Worm (Caenorhabditis elegans) whole organism, L3 larva: ENCODE results near the gene srh-222.

Experiments used
- aly-2 ChIP-seq: fragments of 150-350 bp; optimal IDR thresholded peaks from 2 replicates; lab custom pipeline; 2014; ENCODE audit warnings: missing biosample characterization, missing genetic modification characterization
- ama-1 ChIP-seq: fragments of 150-350 bp; optimal IDR thresholded peaks from 2 replicates; lab custom pipeline; 2018
- ceh-16 ChIP-seq: sonication (generic microtip); optimal IDR thresholded peaks from 2 replicates; lab custom pipeline; 2017; ENCODE audit warnings: missing biosample characterization, missing genetic modification characterization
- ceh-28 ChIP-seq: fragments of 150-350 bp; optimal IDR thresholded peaks from 2 replicates; lab custom pipeline; 2014; ENCODE audit warnings: missing biosample characterization, missing genetic modification reagents, missing genetic modification characterization
- ceh-82 ChIP-seq: fragments of 150-350 bp; optimal IDR thresholded peaks from 2 replicates; lab custom pipeline; 2014; ENCODE audit warnings: missing biosample characterization, missing genetic modification characterization
- ceh-9 ChIP-seq: sonication (generic microtip); optimal IDR thresholded peaks from 2 replicates; lab custom pipeline; 2018; ENCODE audit warnings: missing biosample characterization, missing genetic modification characterization
- daf-12 ChIP-seq: fragments of 150-350 bp; optimal IDR thresholded peaks from 2 replicates; lab custom pipeline; 2014; ENCODE audit warnings: missing biosample characterization, missing genetic modification reagents, missing genetic modification characterization
- egl-27 ChIP-seq: sonication (generic microtip); optimal IDR thresholded peaks from 4 replicates; lab custom pipeline; 2017; ENCODE audit warnings: missing biosample characterization, missing genetic modification reagents, missing genetic modification characterization
- egl-5 ChIP-seq: fragments of 150-350 bp; optimal IDR thresholded peaks from 2 replicates; lab custom pipeline; 2017; ENCODE audit warnings: missing biosample characterization, missing genetic modification reagents, missing genetic modification characterization, inconsistent platforms
- elt-2 ChIP-seq: sonication (generic microtip); optimal IDR thresholded peaks from 2 replicates; lab custom pipeline; 2016; ENCODE audit warnings: missing genetic modification reagents, mild to moderate bottlenecking, missing genetic modification characterization, missing compliant biosample characterization
- eor-1 ChIP-seq, 2 experiments: fragments of 150-350 bp; optimal IDR thresholded peaks; 2 replicates each; lab custom pipeline; 2014 to 2018; ENCODE audit warnings: missing biosample characterization in 2 of 2, missing genetic modification characterization in 2 of 2
- fkh-2 ChIP-seq: fragments of 150-350 bp; optimal IDR thresholded peaks from 2 replicates; lab custom pipeline; 2014; ENCODE audit warnings: missing biosample characterization, missing genetic modification reagents, missing genetic modification characterization
- fos-1 ChIP-seq: fragments of 150-350 bp; optimal IDR thresholded peaks from 2 replicates; lab custom pipeline; 2014; ENCODE audit warnings: missing biosample characterization, missing genetic modification characterization
- jun-1 ChIP-seq: fragments of 150-350 bp; optimal IDR thresholded peaks from 2 replicates; lab custom pipeline; 2014; ENCODE audit warnings: missing biosample characterization, missing genetic modification reagents, missing genetic modification characterization
- lsy-12 ChIP-seq: sonication (generic microtip); optimal IDR thresholded peaks from 2 replicates; lab custom pipeline; 2016; ENCODE audit warnings: mild to moderate bottlenecking, missing genetic modification characterization, missing compliant biosample characterization
- mdl-1 ChIP-seq: fragments of 150-350 bp; optimal IDR thresholded peaks from 2 replicates; lab custom pipeline; 2014; ENCODE audit warnings: missing biosample characterization, missing genetic modification characterization
- mml-1 ChIP-seq: fragments of 150-350 bp; sonication (generic microtip); optimal IDR thresholded peaks from 3 replicates; lab custom pipeline; 2014; ENCODE audit warnings: missing biosample characterization, missing genetic modification characterization
- nhr-12 ChIP-seq: fragments of 150-350 bp; optimal IDR thresholded peaks from 2 replicates; lab custom pipeline; 2014; ENCODE audit warnings: missing biosample characterization, missing genetic modification characterization
- nhr-237 ChIP-seq: fragments of 150-350 bp; optimal IDR thresholded peaks from 2 replicates; lab custom pipeline; 2014; ENCODE audit warnings: missing biosample characterization, missing genetic modification characterization
- nhr-77 ChIP-seq: fragments of 150-350 bp; optimal IDR thresholded peaks from 2 replicates; lab custom pipeline; 2014; ENCODE audit warnings: missing biosample characterization, missing genetic modification characterization
- pqm-1 ChIP-seq: fragments of 150-350 bp; optimal IDR thresholded peaks from 2 replicates; lab custom pipeline; 2017; ENCODE audit warnings: missing biosample characterization, missing genetic modification characterization, inconsistent platforms
- sea-2 ChIP-seq: fragments of 150-350 bp; sonication (generic microtip); optimal IDR thresholded peaks from 4 replicates; lab custom pipeline; 2014; ENCODE audit warnings: missing biosample characterization, missing genetic modification reagents, missing genetic modification characterization
- skn-1 ChIP-seq: fragments of 150-350 bp; optimal IDR thresholded peaks from 2 replicates; lab custom pipeline; 2014; ENCODE audit warnings: missing biosample characterization, missing genetic modification characterization
- snpc-4 ChIP-seq: fragments of 150-350 bp; optimal IDR thresholded peaks from 2 replicates; lab custom pipeline; 2014; ENCODE audit warnings: missing biosample characterization, missing genetic modification characterization
- tbx-2 ChIP-seq: sonication (generic microtip); optimal IDR thresholded peaks from 2 replicates; lab custom pipeline; 2016; ENCODE audit warnings: mild to moderate bottlenecking, missing genetic modification characterization, missing compliant biosample characterization
- unc-39 ChIP-seq: sonication (generic microtip); optimal IDR thresholded peaks from 4 replicates; lab custom pipeline; 2017; ENCODE audit warnings: missing biosample characterization, missing genetic modification characterization
- zag-1 ChIP-seq: fragments of 150-350 bp; optimal IDR thresholded peaks from 2 replicates; lab custom pipeline; 2014; ENCODE audit warnings: missing biosample characterization, missing genetic modification characterization
- ztf-11 ChIP-seq: fragments of 150-350 bp; optimal IDR thresholded peaks from 2 replicates; lab custom pipeline; 2014; ENCODE audit warnings: missing biosample characterization, missing genetic modification characterization
- ztf-4 ChIP-seq: fragments of 150-350 bp; optimal IDR thresholded peaks from 2 replicates; lab custom pipeline; 2014; ENCODE audit warnings: missing biosample characterization, missing genetic modification characterization

Gene srh-222

DNA sequence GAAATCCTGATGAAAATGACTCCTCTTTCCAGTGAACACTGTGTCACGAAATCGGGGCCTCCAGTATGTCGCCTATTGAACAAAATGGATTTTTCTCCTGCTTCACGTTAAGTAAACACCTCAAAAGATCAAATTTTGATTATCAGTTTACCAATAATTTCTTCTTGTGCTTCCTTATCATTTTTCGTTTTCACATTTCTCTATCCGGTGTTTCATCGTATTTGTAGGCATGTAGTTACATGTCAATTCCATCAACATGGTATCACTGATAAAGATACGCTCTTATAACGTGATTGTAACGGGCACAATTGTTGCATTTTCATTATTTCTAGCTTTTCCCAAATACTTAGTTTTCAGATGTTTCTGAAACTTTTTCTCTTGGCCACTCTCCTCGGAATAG lies 35.2 kb upstream of the srh-222 start, which contains the start of gene clec-72:
clec-72 (plus strand) TSS at position 358 of the 400 bp plus-strand sequence.
- peak; percentile 41 for TF ChIP-seq skn-1 (tag; lab: Kevin White, UChicago)
- peak; percentile 84 for TF ChIP-seq jun-1 (tag; lab: Kevin White, UChicago)
- no peak for TF ChIP-seq egl-5 (tag; lab: Kevin White, UChicago)
- TF ChIP-seq ceh-16 (tag; lab: Kevin White, UChicago) = no peak
- no peak for TF ChIP-seq tbx-2 (tag; lab: Kevin White, UChicago)
- no peak for TF ChIP-seq daf-12 (tag; lab: Kevin White, UChicago)
- no peak for TF ChIP-seq ama-1
- TF ChIP-seq pqm-1 (tag; lab: Kevin White, UChicago) = peak; percentile 92
- TF ChIP-seq fos-1 (tag; lab: Kevin White, UChicago) = no peak
- TF ChIP-seq elt-2 = peak; percentile 98
- TF ChIP-seq, all 47 proteins: peak for 4

DNA sequence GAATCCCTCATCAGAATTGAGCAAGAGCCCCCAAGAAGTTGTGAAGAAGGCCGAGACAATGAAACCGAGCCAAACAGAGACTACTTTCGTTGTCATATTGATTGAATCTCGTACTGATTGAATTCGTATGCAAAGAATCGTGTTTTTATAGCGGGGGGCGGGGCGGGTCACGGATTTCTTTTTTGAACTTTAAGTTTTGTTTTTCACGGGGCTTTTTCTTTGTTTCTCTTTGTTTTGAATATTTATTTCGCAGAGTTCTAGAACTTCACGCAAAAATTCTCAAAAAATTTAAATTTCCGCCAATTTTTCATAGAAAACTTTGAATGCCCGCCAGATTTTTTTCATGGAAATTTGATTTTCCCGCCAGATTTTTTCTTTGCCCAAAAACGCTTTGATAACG lies 23.5 kb upstream of the srh-222 start, which contains the start of gene clec-73:
clec-73 (minus strand) TSS at position 101 of the 400 bp plus-strand sequence.
- no peak for TF ChIP-seq sea-2 (GFP tag; lab: Kevin White, UChicago)
- no peak for TF ChIP-seq ceh-9 (tag; lab: Kevin White, UChicago)
- TF ChIP-seq nhr-77 = no peak
- TF ChIP-seq aly-2 (tag; lab: Kevin White, UChicago) = no peak
- TF ChIP-seq elt-2 = no peak
- no peak for TF ChIP-seq daf-12 (tag; lab: Kevin White, UChicago)
- no peak for TF ChIP-seq ztf-4
- no peak for TF ChIP-seq ceh-16 (tag; lab: Kevin White, UChicago)

DNA sequence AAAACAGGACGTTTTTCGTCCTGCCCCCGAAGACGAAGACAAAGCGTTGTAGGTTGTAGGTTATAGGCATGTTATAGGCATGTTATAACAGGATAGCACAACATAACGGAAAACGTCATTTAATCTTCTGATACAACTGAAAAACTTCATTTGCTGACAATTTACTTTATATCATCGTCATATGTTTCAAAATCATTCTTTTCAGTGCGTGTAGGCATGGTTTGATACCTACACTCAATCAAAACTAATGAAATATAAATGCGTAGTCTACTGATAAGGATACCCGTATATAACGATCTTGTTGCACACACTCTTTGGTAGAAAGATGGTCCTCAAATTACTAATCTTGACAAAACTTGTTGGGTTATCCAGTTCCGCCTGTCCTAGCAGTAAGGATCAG lies 22.9 kb upstream of the srh-222 start, which contains the start of gene clec-74:
clec-74 (plus strand) TSS at position 301 of the 400 bp plus-strand sequence.
- no peak for TF ChIP-seq fkh-2 (tag; lab: Kevin White, UChicago)
- no peak for TF ChIP-seq ama-1
- no peak for TF ChIP-seq mml-1 (tag; lab: Kevin White, UChicago)
- no peak for TF ChIP-seq unc-39 (tag; lab: Kevin White, UChicago)
- TF ChIP-seq ztf-11 (tag; lab: Kevin White, UChicago) = no peak
- TF ChIP-seq ztf-4 = no peak
- no peak for TF ChIP-seq pqm-1 (tag; lab: Kevin White, UChicago)
- no peak for TF ChIP-seq zag-1 (tag; lab: Kevin White, UChicago)
- TF ChIP-seq skn-1 (tag; lab: Kevin White, UChicago) = no peak
- no peak for TF ChIP-seq ceh-9 (tag; lab: Kevin White, UChicago)
- TF ChIP-seq snpc-4 (tag; lab: Kevin White, UChicago) = no peak
- TF ChIP-seq aly-2 (tag; lab: Kevin White, UChicago) = no peak
- TF ChIP-seq mdl-1 (tag; lab: Kevin White, UChicago) = no peak
- TF ChIP-seq tbx-2 (tag; lab: Kevin White, UChicago) = no peak
- TF ChIP-seq nhr-237 (tag; lab: Kevin White, UChicago) = no peak
- TF ChIP-seq jun-1 (tag; lab: Kevin White, UChicago) = no peak
- no peak for TF ChIP-seq ceh-28
- TF ChIP-seq sea-2 (GFP tag; lab: Kevin White, UChicago) = no peak
- TF ChIP-seq, all 47 proteins: peak for 0

DNA sequence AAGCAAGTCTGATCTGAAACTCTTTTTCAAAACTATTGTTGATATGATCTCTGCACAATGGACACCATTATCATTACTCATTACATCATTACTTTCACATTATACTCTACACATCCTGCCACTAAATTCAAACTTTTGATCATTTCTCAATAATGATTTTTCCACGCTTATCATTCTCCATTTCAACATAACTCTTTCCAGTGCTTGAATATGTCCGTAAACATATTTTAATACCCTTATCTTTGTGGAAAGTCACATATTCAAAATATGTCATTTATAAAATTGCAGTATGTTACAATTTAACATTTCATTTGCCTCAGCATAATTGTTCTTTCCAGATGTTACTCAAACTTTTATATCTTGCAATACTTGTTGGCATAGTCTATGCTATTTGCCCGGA lies 19.2 kb upstream of the srh-222 start, which contains the start of gene clec-75:
clec-75 (plus strand) TSS at position 339 of the 400 bp plus-strand sequence.
- no peak for TF ChIP-seq mdl-1 (tag; lab: Kevin White, UChicago)
- TF ChIP-seq jun-1 (tag; lab: Kevin White, UChicago) = peak; percentile 20
- peak; percentile 63 for TF ChIP-seq elt-2
- peak; percentile 42 for TF ChIP-seq pqm-1 (tag; lab: Kevin White, UChicago)

DNA sequence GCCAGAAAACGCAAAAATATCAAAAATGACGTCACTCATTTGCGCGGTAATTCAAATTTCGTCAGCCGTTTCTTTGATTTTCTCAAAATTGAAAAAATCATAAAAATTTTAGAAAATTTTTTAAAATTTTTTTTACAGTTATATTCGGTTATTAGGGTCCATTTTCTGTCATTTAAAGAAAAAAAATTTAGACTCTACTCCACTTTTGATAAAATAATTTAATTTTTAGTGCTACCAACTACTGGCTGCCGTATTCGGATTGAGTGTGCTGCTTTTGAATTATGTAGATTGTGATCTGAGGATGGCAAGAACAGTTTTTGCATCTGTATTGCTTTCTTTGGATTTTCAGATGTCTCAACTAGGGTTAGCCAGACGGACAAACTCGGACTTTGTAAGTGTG lies 17.0 kb upstream of the srh-222 start, which contains the start of gene Y46C8AM.1:
Y46C8AM.1 (plus strand) TSS at position 301 of the 400 bp plus-strand sequence.
- TF ChIP-seq egl-27 (tag; lab: Kevin White, UChicago) (no peak), lsy-12 (no peak), nhr-237 (tag; lab: Kevin White, UChicago) (no peak), nhr-12 (tag; lab: Kevin White, UChicago) (no peak)

DNA sequence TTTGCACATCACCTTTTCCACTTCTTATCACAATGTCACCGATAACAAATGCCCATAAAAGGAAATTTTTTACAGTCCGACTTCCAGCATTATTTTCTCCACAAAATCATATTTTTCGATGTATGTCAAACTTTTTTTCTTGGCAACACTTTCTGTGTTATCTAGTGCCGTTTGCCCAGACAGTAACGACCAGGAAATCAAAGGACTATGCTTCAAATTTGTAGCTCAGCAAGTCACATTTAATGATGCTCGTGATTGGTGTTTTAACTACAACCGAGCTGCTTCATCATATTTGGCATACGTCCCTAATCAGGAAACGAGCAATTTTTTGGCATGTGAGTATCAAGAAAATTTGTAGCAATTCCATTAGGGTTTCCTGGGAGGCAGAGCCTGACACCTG lies 16.1 kb upstream of the srh-222 start:
- no peak for TF ChIP-seq fos-1 (tag; lab: Kevin White, UChicago)
- peak; percentile 72 for TF ChIP-seq elt-2
- TF ChIP-seq ceh-82 (tag; lab: Kevin White, UChicago) = no peak
- TF ChIP-seq unc-39 (tag; lab: Kevin White, UChicago) = no peak
- TF ChIP-seq, all 47 proteins: peak for 1

DNA sequence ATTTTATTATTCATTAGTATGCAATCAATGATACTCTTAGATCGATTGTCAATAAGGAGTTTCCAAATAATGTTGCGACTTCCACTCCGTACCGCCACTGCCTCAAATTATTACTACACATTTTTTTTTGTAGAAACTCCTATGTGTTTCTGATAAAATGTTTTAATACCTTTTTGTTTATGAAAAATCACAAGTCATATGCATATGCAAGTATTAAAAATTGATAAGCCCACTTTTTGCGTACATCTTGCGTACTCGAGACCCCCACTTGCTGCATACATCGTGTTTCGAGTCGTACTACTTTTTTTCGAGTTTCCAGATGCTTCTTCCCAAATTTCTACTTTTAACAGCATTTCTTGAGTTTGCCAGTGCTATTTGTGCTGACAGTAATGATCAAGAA lies 14.6 kb upstream of the srh-222 start, which contains the start of gene clec-76:
clec-76 (plus strand) TSS at position 234 of the 400 bp plus-strand sequence.
- TF ChIP-seq pqm-1 (tag; lab: Kevin White, UChicago) = peak; percentile 25
- TF ChIP-seq eor-1 (tag; optimal IDR thresholded peaks at IDR 0.05; lab: Kevin White, UChicago) = no peak
- TF ChIP-seq skn-1 (tag; lab: Kevin White, UChicago) = no peak
- no peak for TF ChIP-seq ceh-28
- TF ChIP-seq nhr-12 (tag; lab: Kevin White, UChicago) = no peak
- peak; percentile 63 for TF ChIP-seq elt-2
- TF ChIP-seq, all 47 proteins: peak for 2
